Worm (Caenorhabditis elegans): ENCODE results near the gene ZK287.9.

ce11 chrV:9713532-9713931 is 34.4 kb downstream of the ZK287.9 start, which contains the start of gene F40F9.10:
- TF ChIP-seq med-1 (GFP tag; optimal IDR thresholded peaks at IDR 0.05; ENCODE audit: insufficient read depth) (no peak), ref-1 (GFP tag; conservative IDR thresholded peaks at IDR 0.05) (no peak), klf-2 (GFP tag; conservative IDR thresholded peaks at IDR 0.05) (no peak), cog-1 (tag; optimal IDR thresholded peaks at IDR 0.05) (no peak), tab-1 (GFP tag; IDR thresholded peaks at IDR 0.05) (no peak), ztf-29 (GFP tag; IDR thresholded peaks at IDR 0.05) (no peak), ztf-23 (GFP tag; IDR thresholded peaks at IDR 0.05) (no peak), T22C8.4 (GFP tag; IDR thresholded peaks at IDR 0.05) (no peak)

Measured in whole organism, midembryonic.